Worm (Caenorhabditis elegans): ENCODE data around the gene T26E4.3.

ce11 chrV:15792409-15792808 is 9.8 kb downstream of the T26E4.3 start, which contains the start of gene T26E4.4:
- TF ChIP-seq cnd-1 (tag; optimal IDR thresholded peaks at IDR 0.05), result no peak
- TF ChIP-seq snpc-4 (tag; optimal IDR thresholded peaks at IDR 0.05), result no peak
- TF ChIP-seq unc-62 (GFP tag; optimal IDR thresholded peaks at IDR 0.05), result no peak
- TF ChIP-seq nhr-237 (tag; optimal IDR thresholded peaks at IDR 0.05), result no peak
- no peak for TF ChIP-seq nhr-76 (tag; optimal IDR thresholded peaks at IDR 0.05)
- TF ChIP-seq ztf-11 (tag; optimal IDR thresholded peaks at IDR 0.05), result no peak
- TF ChIP-seq blmp-1 (tag; optimal IDR thresholded peaks at IDR 0.05), result no peak
- no peak for TF ChIP-seq pha-4 (tag; optimal IDR thresholded peaks at IDR 0.05)
- no peak for TF ChIP-seq ceh-43 (GFP tag; optimal IDR thresholded peaks at IDR 0.05)
